Fruit fly (Drosophila melanogaster): ENCODE measurements around the gene capu.
A peak's percentile ranks its signal among the peaks of the same experiment; 100 is the strongest.

capu gene

dm6 chr2L:3881164-3881563 is 21.5 kb downstream of the capu start (continued):
- TF ChIP-seq Hr39 (GFP tag; optimal IDR thresholded peaks at IDR 0.05) (peak; percentile 48), Smox (GFP tag; optimal IDR thresholded peaks at IDR 0.05) (peak; percentile 34), achi (GFP tag; optimal IDR thresholded peaks at IDR 0.05) (peak; percentile 20), CG11294 (GFP tag; IDR thresholded peaks at IDR 0.05) (peak; percentile 52; the same call in 1 of the 2 replicates), CG32006 (GFP tag; optimal IDR thresholded peaks at IDR 0.05) (peak; percentile 83), CG10669 (GFP tag; optimal IDR thresholded peaks at IDR 0.05) (peak; percentile 6), CG16779 (tag; optimal IDR thresholded peaks at IDR 0.05) (no peak), Eip78C (GFP tag) (peak; percentile 64), Hr4 (GFP tag; optimal IDR thresholded peaks at IDR 0.05) (peak; percentile 80), CG10631 (GFP tag; optimal IDR thresholded peaks at IDR 0.05) (peak; percentile 62), svp (GFP tag) (peak; percentile 50), Met (GFP tag; optimal IDR thresholded peaks at IDR 0.05) (peak; percentile 12)

- TF ChIP-seq salr (GFP tag; optimal IDR thresholded peaks at IDR 0.05) (no peak), CG11294 (GFP tag; IDR thresholded peaks at IDR 0.05) (no peak), CG3919 (GFP tag; optimal IDR thresholded peaks at IDR 0.05) (no peak), Hr39 (GFP tag; optimal IDR thresholded peaks at IDR 0.05) (no peak), CG10669 (GFP tag; optimal IDR thresholded peaks at IDR 0.05) (no peak), ss (GFP tag; optimal IDR thresholded peaks at IDR 0.05) (no peak), CG11902 (GFP tag; optimal IDR thresholded peaks at IDR 0.05) (no peak), Sox14 (GFP tag; optimal IDR thresholded peaks at IDR 0.05) (no peak), lz (GFP tag; optimal IDR thresholded peaks at IDR 0.05) (no peak), cyc (GFP tag; optimal IDR thresholded peaks at IDR 0.05) (no peak), Ets96B (tag; optimal IDR thresholded peaks at IDR 0.05) (peak; percentile 37), CG8319 (GFP tag; optimal IDR thresholded peaks at IDR 0.05) (no peak), CG8632 (GFP tag; optimal IDR thresholded peaks at IDR 0.05) (no peak), eg (GFP tag; IDR thresholded peaks at IDR 0.05) (no peak), CG10631 (GFP tag; optimal IDR thresholded peaks at IDR 0.05) (no peak), achi (GFP tag; optimal IDR thresholded peaks at IDR 0.05) (no peak), Eip93F (GFP tag; optimal IDR thresholded peaks at IDR 0.05) (no peak), CG6792 (GFP tag; optimal IDR thresholded peaks at IDR 0.05) (no peak), CG3032 (tag; optimal IDR thresholded peaks at IDR 0.05) (no peak), vri (GFP tag; optimal IDR thresholded peaks at IDR 0.05) (peak; percentile 50), Sox15 (GFP tag; optimal IDR thresholded peaks at IDR 0.05) (no peak), CG6854 (GFP tag; optimal IDR thresholded peaks at IDR 0.05) (no peak), CG11762 (GFP tag; optimal IDR thresholded peaks at IDR 0.05; ENCODE audit: insufficient read depth) (no peak), Ets21C (GFP tag; optimal IDR thresholded peaks at IDR 0.05) (no peak), Sox102F (GFP tag; optimal IDR thresholded peaks at IDR 0.05) (no peak), pdm3 (GFP tag; optimal IDR thresholded peaks at IDR 0.05) (no peak), CG6163 (GFP tag; IDR thresholded peaks at IDR 0.05) (peak; percentile 50; the same call in 2 of the 3 replicates), Eip75B (GFP tag; optimal IDR thresholded peaks at IDR 0.05) (no peak), OdsH (GFP tag; optimal IDR thresholded peaks at IDR 0.05) (no peak), fd85E (GFP tag; optimal IDR thresholded peaks at IDR 0.05) (no peak), Met (GFP tag; optimal IDR thresholded peaks at IDR 0.05) (no peak), Eip78C (GFP tag) (peak; percentile 74), Blimp-1 (GFP tag; optimal IDR thresholded peaks at IDR 0.05) (no peak), svp (GFP tag) (peak; percentile 45), spab (GFP tag; optimal IDR thresholded peaks at IDR 0.05) (no peak), CG31627 (GFP tag; optimal IDR thresholded peaks at IDR 0.05) (no peak), dac (GFP tag; optimal IDR thresholded peaks at IDR 0.05) (no peak), topi (GFP tag; optimal IDR thresholded peaks at IDR 0.05) (peak; percentile 23), CG15336 (GFP tag; IDR thresholded peaks at IDR 0.05) (0 out of 2 replicates have a peak, but pooled peaks have one; percentile 10), dsx (GFP tag; optimal IDR thresholded peaks at IDR 0.05; ENCODE audit: poor library complexity, severe bottlenecking) (no peak), CG8119 (GFP tag; IDR thresholded peaks at IDR 0.05) (no peak), CG1621 (tag; optimal IDR thresholded peaks at IDR 0.05) (no peak), CG7368 (GFP tag; optimal IDR thresholded peaks at IDR 0.05) (no peak), CG9139 (GFP tag; optimal IDR thresholded peaks at IDR 0.05) (no peak), Gug (GFP tag; IDR thresholded peaks at IDR 0.05) (no peak), acj6 (GFP tag; optimal IDR thresholded peaks at IDR 0.05) (no peak)
These were observed 22.6 kb downstream of the capu start for dm6 chr2L:3880048-3880447.
